Worm (Caenorhabditis elegans): ENCODE results near the gene F44E5.17.
A peak's percentile ranks its signal among the peaks of the same experiment; 100 is the strongest.

The F44E5.17 gene

DNA sequence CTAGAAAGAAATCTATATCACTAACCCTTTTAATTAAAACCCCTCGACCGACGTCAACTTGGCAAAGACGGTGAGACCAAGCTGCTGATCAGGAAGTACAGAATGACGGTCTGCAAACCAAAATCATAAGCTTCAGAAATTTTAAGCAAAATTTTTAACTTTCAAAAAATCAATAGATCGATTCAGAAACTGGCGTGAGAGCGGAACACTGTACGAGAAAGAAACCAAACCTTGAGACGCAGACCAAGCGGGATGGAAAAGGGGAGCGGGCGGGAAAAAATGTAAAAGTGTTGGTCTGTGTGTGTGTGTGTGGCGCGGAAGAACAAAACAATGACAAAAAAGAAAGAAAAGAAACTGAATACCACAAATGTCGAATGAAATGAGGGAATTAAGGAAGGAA, at the start of gene F44E5.17, which contains the start of gene gpb-1:
TSS of gene F44E5.17 (minus strand) at position 101 of the 400 bp plus-strand sequence.
TSS of gene gpb-1 (minus strand) at position 118 of the 400 bp plus-strand sequence.
- TF ChIP-seq dve-1 (tag; optimal IDR thresholded peaks at IDR 0.05; ENCODE audit: insufficient read depth) = peak; percentile 22
- TF ChIP-seq unc-62 (GFP tag; optimal IDR thresholded peaks at IDR 0.05 in 1 of 2) = no peak
- TF ChIP-seq unc-62 (tag; optimal IDR thresholded peaks at IDR 0.05) = no peak
- TF ChIP-seq pha-4 (GFP tag; IDR thresholded peaks at IDR 0.05) = 0 out of 2 replicates have a peak, but pooled peaks have one; percentile 23
- no peak for TF ChIP-seq pha-4 (tag; optimal IDR thresholded peaks at IDR 0.05)
- TF ChIP-seq ZK546.5 (tag; optimal IDR thresholded peaks at IDR 0.05) = no peak
- no peak for TF ChIP-seq zag-1 (tag; optimal IDR thresholded peaks at IDR 0.05)
- peak; percentile 2 for TF ChIP-seq ceh-28 (tag; optimal IDR thresholded peaks at IDR 0.05)
- peak; percentile 20 for TF ChIP-seq mep-1 (tag; optimal IDR thresholded peaks at IDR 0.05)

ce11 chrII:11797194-11797593, 48.8 kb upstream of the F44E5.17 start:
- peak; percentile 76 for TF ChIP-seq nhr-28 (tag; optimal IDR thresholded peaks at IDR 0.05)
- TF ChIP-seq ceh-62 (tag; optimal IDR thresholded peaks at IDR 0.05) = no peak
- peak; percentile 54 for TF ChIP-seq pqm-1 (tag; optimal IDR thresholded peaks at IDR 0.05)
- peak; percentile 76 for TF ChIP-seq php-3 (GFP tag; IDR thresholded peaks at IDR 0.05)
- no peak for TF ChIP-seq T20F7.1 (GFP tag; optimal IDR thresholded peaks at IDR 0.05)
- TF ChIP-seq hlh-11 (tag; optimal IDR thresholded peaks at IDR 0.05) = peak; percentile 52
- peak; percentile 68 for TF ChIP-seq dve-1 (tag; optimal IDR thresholded peaks at IDR 0.05; ENCODE audit: insufficient read depth)
- no peak for TF ChIP-seq nhr-6 (tag; optimal IDR thresholded peaks at IDR 0.05)
- no peak for TF ChIP-seq unc-39 (tag; optimal IDR thresholded peaks at IDR 0.05)
- peak; percentile 29 for TF ChIP-seq dmd-6 (GFP tag; IDR thresholded peaks at IDR 0.05)
- TF ChIP-seq daf-16 (GFP tag; optimal IDR thresholded peaks at IDR 0.05) = peak in 1 of 2 experiments; percentile 16
- peak; percentile 82 for TF ChIP-seq daf-16 (tag; optimal IDR thresholded peaks at IDR 0.05)

DNA sequence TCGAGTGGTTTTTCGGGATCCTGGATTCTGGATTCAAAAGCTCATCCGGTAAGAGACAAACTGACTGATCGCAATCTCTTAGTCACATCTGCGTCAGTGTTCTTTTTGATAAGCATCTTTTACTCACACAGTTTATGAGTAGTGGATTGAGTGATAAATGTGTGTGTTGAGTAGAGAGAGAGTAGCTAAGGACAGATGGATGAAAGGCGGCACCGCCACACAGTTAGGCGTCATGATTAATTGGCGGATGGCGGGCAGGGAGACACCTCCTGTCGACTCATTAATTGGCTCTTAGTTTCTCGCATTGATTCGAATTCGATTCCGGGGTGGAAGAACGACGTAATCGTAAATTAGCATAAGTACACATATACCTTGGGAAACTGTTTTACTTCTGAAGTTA, 46.0 kb upstream of the F44E5.17 start:
- TF ChIP-seq nhr-6 (tag; optimal IDR thresholded peaks at IDR 0.05) (peak; percentile 3), ceh-44 (GFP tag; IDR thresholded peaks at IDR 0.05) (no peak), egl-43 (GFP tag; IDR thresholded peaks at IDR 0.05) (no peak)

ce11 chrII:11790458-11790857, 42.1 kb upstream of the F44E5.17 start, which contains the start of gene F43G6.4:
Gene F43G6.4 (plus strand): TSS chrII:11790758.
- TF ChIP-seq dmd-6 (GFP tag; IDR thresholded peaks at IDR 0.05) = no peak
- TF ChIP-seq unc-130 (GFP tag; optimal IDR thresholded peaks at IDR 0.05) = no peak
- no peak for TF ChIP-seq T26A8.4 (GFP tag; IDR thresholded peaks at IDR 0.05)
- TF ChIP-seq lin-38 (GFP tag; IDR thresholded peaks at IDR 0.05) = no peak
- no peak for TF ChIP-seq dpl-1 (GFP tag; optimal IDR thresholded peaks at IDR 0.05)
- TF ChIP-seq snpc-4 (tag; optimal IDR thresholded peaks at IDR 0.05) = no peak
- TF ChIP-seq skn-1 (tag; optimal IDR thresholded peaks at IDR 0.05) = no peak

ce11 chrII:11788025-11788424, 39.6 kb upstream of the F44E5.17 start:
- TF ChIP-seq nhr-6 (tag; optimal IDR thresholded peaks at IDR 0.05) (peak; percentile 92), saeg-2 (GFP tag; IDR thresholded peaks at IDR 0.05) (no peak), snpc-4 (tag; optimal IDR thresholded peaks at IDR 0.05) (no peak)

DNA sequence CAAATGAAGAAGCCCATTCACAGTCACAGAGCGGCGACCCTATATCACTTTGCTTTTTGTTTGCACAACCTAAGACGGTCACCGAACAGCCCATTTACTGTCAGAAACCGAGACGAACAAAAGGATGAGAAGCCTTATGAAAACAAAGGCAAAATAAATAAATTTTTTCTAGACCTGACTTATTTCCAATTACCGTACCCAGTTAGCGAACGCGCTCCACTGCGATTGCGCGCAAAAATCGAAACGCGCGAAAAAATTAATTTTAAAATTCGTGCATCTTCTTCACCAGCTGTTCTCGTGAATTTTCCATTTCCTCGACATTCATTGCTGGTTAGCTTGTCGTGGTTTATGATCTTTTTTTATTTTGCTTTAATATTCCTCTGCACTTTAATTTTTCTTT, 34.1 kb upstream of the F44E5.17 start, which contains the start of gene F43G6.16:
TSS of gene F43G6.16 (minus strand) at position 141 of the 400 bp plus-strand sequence.
- TF ChIP-seq mdt-29 (GFP tag; IDR thresholded peaks at IDR 0.05) = no peak
- no peak for TF ChIP-seq ceh-28 (tag; optimal IDR thresholded peaks at IDR 0.05)
- TF ChIP-seq daf-12 (tag; optimal IDR thresholded peaks at IDR 0.05) = no peak
- no peak for TF ChIP-seq nhr-11 (tag; optimal IDR thresholded peaks at IDR 0.05)
- TF ChIP-seq mes-2 (tag; optimal IDR thresholded peaks at IDR 0.05; ENCODE audit: poor library complexity, severe bottlenecking) = peak; percentile 50
- TF ChIP-seq nhr-6 (tag; optimal IDR thresholded peaks at IDR 0.05) = no peak
- peak; percentile 90 for TF ChIP-seq F49E8.2 (tag; optimal IDR thresholded peaks at IDR 0.05; ENCODE audit: borderline replicate concordance)
- TF ChIP-seq rbr-2 (tag; optimal IDR thresholded peaks at IDR 0.05) = no peak
- no peak for TF ChIP-seq daf-19 (GFP tag; conservative IDR thresholded peaks at IDR 0.05)
- no peak for TF ChIP-seq php-3 (GFP tag; IDR thresholded peaks at IDR 0.05)
- TF ChIP-seq duxl-1 (tag; optimal IDR thresholded peaks at IDR 0.05; ENCODE audit: poor library complexity) = peak; percentile 19
- no peak for TF ChIP-seq dve-1 (tag; optimal IDR thresholded peaks at IDR 0.05; ENCODE audit: insufficient read depth)
- TF ChIP-seq lin-15B (tag; optimal IDR thresholded peaks at IDR 0.05) = no peak
- TF ChIP-seq nhr-10 (tag; optimal IDR thresholded peaks at IDR 0.05) = no peak
- TF ChIP-seq F37D6.2 (tag; optimal IDR thresholded peaks at IDR 0.05) = no peak
- TF ChIP-seq skn-1 (tag; optimal IDR thresholded peaks at IDR 0.05) = no peak
- TF ChIP-seq ceh-20 (GFP tag; IDR thresholded peaks at IDR 0.05) = no peak
- TF ChIP-seq Y48G9A.11 (GFP tag; IDR thresholded peaks at IDR 0.05) = peak; percentile 73
- TF ChIP-seq ctbp-1 (GFP tag; IDR thresholded peaks at IDR 0.05) = no peak

All from whole organism, L4 larva.